Worm (Caenorhabditis elegans) whole organism, L1 larva: ENCODE results near the gene kin-36.
A peak's percentile ranks its signal among the peaks of the same experiment; 100 is the strongest.

ENCODE experiments used
- F16B12.6 ChIP-seq: fragments of 150-350 bp; optimal IDR thresholded peaks from 2 replicates; lab custom pipeline; 2014; ENCODE audit warnings: missing biosample characterization, missing genetic modification characterization
- Y116A8C.19 ChIP-seq: sonication (generic microtip); optimal IDR thresholded peaks from 2 replicates; lab custom pipeline; 2016; ENCODE audit warnings: missing compliant biosample characterization, missing genetic modification characterization, borderline replicate concordance
- ama-1 ChIP-seq: fragments of 150-350 bp; optimal IDR thresholded peaks from 2 replicates; lab custom pipeline; 2014
- blmp-1 ChIP-seq: fragments of 150-350 bp; optimal IDR thresholded peaks from 2 replicates; lab custom pipeline; 2014; ENCODE audit warnings: missing biosample characterization, missing genetic modification characterization
- ceh-63 ChIP-seq: fragments of 200-800 bp; sonication (Bioruptor generic); optimal IDR thresholded peaks from 2 replicates; lab custom pipeline; 2018; ENCODE audit warnings: mild to moderate bottlenecking, missing genetic modification characterization, missing compliant biosample characterization
- ceh-82 ChIP-seq, 3 experiments: fragments of 150-350 bp in 1 of 3; sonication (generic microtip) in 2 of 3; optimal IDR thresholded peaks; 2 replicates each; lab custom pipeline; 2014 to 2017; ENCODE audit warnings: missing biosample characterization in 3 of 3, missing genetic modification characterization in 3 of 3
- ceh-90 ChIP-seq: sonication (generic microtip); optimal IDR thresholded peaks from 2 replicates; lab custom pipeline; 2016; ENCODE audit warnings: missing genetic modification characterization, missing compliant biosample characterization
- ces-1 ChIP-seq: fragments of 150-350 bp; optimal IDR thresholded peaks from 2 replicates; lab custom pipeline; 2014; ENCODE audit warnings: missing biosample characterization, missing genetic modification reagents, missing genetic modification characterization
- efl-1 ChIP-seq, 4 experiments: fragments of 150-350 bp; optimal IDR thresholded peaks in 3 of 4; peaks in 1 of 4; 1 replicate in 1 of 4; 2 replicates in 3 of 4; lab custom pipeline; 2014; ENCODE audit warnings: missing biosample characterization in 2 of 4, missing genetic modification characterization in 2 of 4, missing genetic modification reagents in 2 of 4
- efl-3 ChIP-seq: fragments of 200-800 bp; sonication (Bioruptor generic); optimal IDR thresholded peaks from 2 replicates; lab custom pipeline; 2018; ENCODE audit warnings: mild to moderate bottlenecking, missing genetic modification characterization, missing compliant biosample characterization
- egl-13 ChIP-seq: sonication (generic microtip); optimal IDR thresholded peaks from 2 replicates; lab custom pipeline; 2016; ENCODE audit warnings: missing genotype, missing genetic modification reagents, missing genetic modification characterization, missing compliant biosample characterization
- elt-2 ChIP-seq: sonication (generic microtip); optimal IDR thresholded peaks from 2 replicates; lab custom pipeline; 2016; ENCODE audit warnings: missing genetic modification characterization, mild to moderate bottlenecking, inconsistent platforms, missing compliant biosample characterization, missing genetic modification reagents
- ets-5 ChIP-seq: fragments of 200-800 bp; sonication (Bioruptor generic); IDR thresholded peaks from 2 replicates; pipeline ENCODE4 v1.3.6; 2022; ENCODE audit warnings: missing genetic modification characterization, missing compliant biosample characterization
- fos-1 ChIP-seq: fragments of 150-350 bp; optimal IDR thresholded peaks from 2 replicates; lab custom pipeline; 2014; ENCODE audit warnings: missing biosample characterization, missing genetic modification characterization
- hpl-2 ChIP-seq: fragments of 150-350 bp; optimal IDR thresholded peaks from 2 replicates; lab custom pipeline; 2014; ENCODE audit warnings: missing biosample characterization, missing genetic modification reagents, missing genetic modification characterization
- jun-1 ChIP-seq: fragments of 150-350 bp; optimal IDR thresholded peaks from 2 replicates; lab custom pipeline; 2014; ENCODE audit warnings: missing biosample characterization, missing genetic modification reagents, missing genetic modification characterization
- lin-15B ChIP-seq: fragments of 150-350 bp; sonication (generic microtip); optimal IDR thresholded peaks from 3 replicates; lab custom pipeline; 2014; ENCODE audit warnings: missing biosample characterization, missing genetic modification characterization
- mab-9 ChIP-seq: fragments of 200-800 bp; sonication (Bioruptor generic); IDR thresholded peaks from 2 replicates; pipeline ENCODE4 v1.3.6; 2022; ENCODE audit warnings: missing genetic modification reagents, missing genetic modification characterization, missing compliant biosample characterization
- mdl-1 ChIP-seq, 2 experiments: fragments of 150-350 bp; optimal IDR thresholded peaks; 2 replicates each; lab custom pipeline; 2014 to 2017; ENCODE audit warnings: missing biosample characterization in 2 of 2, missing genetic modification characterization in 2 of 2, inconsistent platforms in 1 of 2
- mef-2 ChIP-seq: fragments of 150-350 bp; optimal IDR thresholded peaks from 2 replicates; lab custom pipeline; 2014; ENCODE audit warnings: missing biosample characterization, missing genetic modification characterization
- mep-1 ChIP-seq: fragments of 150-350 bp; optimal IDR thresholded peaks from 2 replicates; lab custom pipeline; 2014; ENCODE audit warnings: missing biosample characterization, missing genetic modification characterization
- nhr-11 ChIP-seq: fragments of 150-350 bp; optimal IDR thresholded peaks from 2 replicates; lab custom pipeline; 2014; ENCODE audit warnings: missing biosample characterization, missing genetic modification characterization
- nhr-237 ChIP-seq: fragments of 150-350 bp; optimal IDR thresholded peaks from 2 replicates; lab custom pipeline; 2014; ENCODE audit warnings: missing biosample characterization, missing genetic modification characterization
- nhr-47 ChIP-seq: sonication (generic microtip); optimal IDR thresholded peaks from 2 replicates; lab custom pipeline; 2016; ENCODE audit warnings: mild to moderate bottlenecking, missing genetic modification characterization, moderate library complexity, missing compliant biosample characterization
- nhr-76 ChIP-seq: sonication (generic microtip); optimal IDR thresholded peaks from 2 replicates; lab custom pipeline; 2017; ENCODE audit warnings: missing biosample characterization, missing genetic modification characterization
- nhr-77 ChIP-seq: fragments of 150-350 bp; optimal IDR thresholded peaks from 2 replicates; lab custom pipeline; 2014; ENCODE audit warnings: missing biosample characterization, missing genetic modification characterization
- nhr-85 ChIP-seq: sonication (generic microtip); peaks from one replicate; lab custom pipeline; 2016; ENCODE audit warnings: missing genetic modification characterization, inconsistent platforms, missing compliant biosample characterization
- pag-3 ChIP-seq: sonication (generic microtip); optimal IDR thresholded peaks from 2 replicates; lab custom pipeline; 2017; ENCODE audit warnings: missing genetic modification characterization, mild to moderate bottlenecking, missing compliant biosample characterization, antibody characterized with exemption, borderline replicate concordance; ENCODE audit not compliant: insufficient read depth
- rnt-1 ChIP-seq: sonication (generic microtip); optimal IDR thresholded peaks from 2 replicates; lab custom pipeline; 2016; ENCODE audit warnings: mild to moderate bottlenecking, missing genetic modification characterization, moderate library complexity, missing compliant biosample characterization
- snpc-4 ChIP-seq: fragments of 150-350 bp; optimal IDR thresholded peaks from 2 replicates; lab custom pipeline; 2014; ENCODE audit warnings: missing biosample characterization, missing genetic modification characterization
- sox-4 ChIP-seq: sonication (generic microtip); optimal IDR thresholded peaks from 2 replicates; lab custom pipeline; 2016; ENCODE audit warnings: missing genetic modification characterization, missing compliant biosample characterization
- swsn-7 ChIP-seq: sonication (generic microtip); optimal IDR thresholded peaks from 2 replicates; lab custom pipeline; 2016; ENCODE audit warnings: missing genetic modification characterization, missing compliant biosample characterization
- unc-30 ChIP-seq: sonication (generic microtip); optimal IDR thresholded peaks from 2 replicates; lab custom pipeline; 2017; ENCODE audit warnings: missing biosample characterization, missing genetic modification characterization
- unc-62 ChIP-seq: fragments of 150-350 bp; optimal IDR thresholded peaks from 2 replicates; lab custom pipeline; 2014; ENCODE audit warnings: missing biosample characterization, missing genetic modification reagents, missing genetic modification characterization
- vab-15 ChIP-seq: sonication (generic microtip); optimal IDR thresholded peaks from 2 replicates; lab custom pipeline; 2017; ENCODE audit warnings: missing genotype, mild to moderate bottlenecking, missing genetic modification characterization, missing compliant biosample characterization
- xbp-1 ChIP-seq: sonication (generic microtip); optimal IDR thresholded peaks from 2 replicates; lab custom pipeline; 2016; ENCODE audit warnings: missing genetic modification characterization, missing compliant biosample characterization
- zip-4 ChIP-seq: fragments of 200-800 bp; sonication (Bioruptor generic); optimal IDR thresholded peaks from 2 replicates; lab custom pipeline; 2018; ENCODE audit warnings: mild to moderate bottlenecking, missing genetic modification characterization, moderate library complexity, missing compliant biosample characterization
- ztf-11 ChIP-seq, 2 experiments: sonication (generic microtip); optimal IDR thresholded peaks; 2 replicates each; lab custom pipeline; 2016 to 2017; ENCODE audit warnings: missing genetic modification characterization in 2 of 2, missing biosample characterization in 1 of 2, missing compliant biosample characterization in 1 of 2

kin-36 gene

ce11 chrIV:4686291-4686830, 7.5 kb downstream of the kin-36 start:
- no peak for TF ChIP-seq efl-3
- TF ChIP-seq vab-15 (tag; lab: Kevin White, UChicago), result no peak
- peak; percentile 62 for TF ChIP-seq xbp-1 (tag; lab: Kevin White, UChicago)
- TF ChIP-seq unc-62 (GFP tag; lab: Kevin White, UChicago), result no peak
- TF ChIP-seq elt-2 (tag; lab: Kevin White, UChicago), result no peak
- TF ChIP-seq F16B12.6 (tag; lab: Kevin White, UChicago), result no peak

- no peak for TF ChIP-seq jun-1 (tag; lab: Kevin White, UChicago)
- no peak for TF ChIP-seq efl-3
- no peak for TF ChIP-seq nhr-76
- TF ChIP-seq mef-2 (tag; lab: Kevin White, UChicago), result no peak
- no peak for TF ChIP-seq ama-1 (lab: Kevin White, UChicago)
- no peak for TF ChIP-seq snpc-4 (tag; lab: Kevin White, UChicago)
- no peak for TF ChIP-seq zip-4 (GFP tag; lab: Kevin White, UChicago)
Measured at ce11 chrIV:4686898-4687297, 8.1 kb downstream of the kin-36 start.

- TF ChIP-seq blmp-1, result peak; percentile 92
- TF ChIP-seq hpl-2 (GFP tag; lab: Kevin White, UChicago), result no peak
- no peak for TF ChIP-seq ceh-63 (GFP tag; lab: Kevin White, UChicago)
- no peak for TF ChIP-seq lin-15B
Measured at ce11 chrIV:4688221-4688620, 9.4 kb downstream of the kin-36 start, which contains the start of gene bus-4. Gene bus-4, plus strand, starts transcription at chrIV:4688269.

ce11 chrIV:4692463-4692862, 13.6 kb downstream of the kin-36 start, which contains the start of gene spe-51:
Gene spe-51, plus strand, starts transcription at chrIV:4692763.
- TF ChIP-seq ces-1 (GFP tag; lab: Kevin White, UChicago) (no peak), sox-4 (tag; lab: Kevin White, UChicago) (no peak), nhr-11 (tag; lab: Kevin White, UChicago) (no peak), ceh-90 (tag; lab: Kevin White, UChicago) (no peak), ceh-82 (tag; optimal IDR thresholded peaks at IDR 0.05; lab: Kevin White, UChicago) (no peak), ztf-11 (tag; optimal IDR thresholded peaks at IDR 0.05; lab: Kevin White, UChicago) (no peak), efl-1 (optimal IDR thresholded peaks at IDR 0.05; lab: Kevin White, UChicago) (no peak), efl-1 (GFP tag; optimal IDR thresholded peaks at IDR 0.05 in 1 of 2; lab: Kevin White, UChicago) (no peak), nhr-85 (tag; lab: Kevin White, UChicago) (no peak), mdl-1 (tag; optimal IDR thresholded peaks at IDR 0.05; lab: Kevin White, UChicago) (no peak), nhr-77 (tag; lab: Kevin White, UChicago) (no peak), mab-9 (no peak), Y116A8C.19 (tag; lab: Kevin White, UChicago) (no peak), efl-3 (no peak), nhr-237 (tag; lab: Kevin White, UChicago) (no peak)

ce11 chrIV:4703911-4704310, 25.1 kb downstream of the kin-36 start, which contains the start of gene ogdh-1:
Gene ogdh-1, minus strand, starts transcription at chrIV:4704011.
- TF ChIP-seq rnt-1 (tag; lab: Kevin White, UChicago) (no peak), ceh-90 (tag; lab: Kevin White, UChicago) (no peak), ceh-82 (tag; optimal IDR thresholded peaks at IDR 0.05; lab: Kevin White, UChicago) (no peak), fos-1 (no peak), nhr-47 (no peak), swsn-7 (tag; lab: Kevin White, UChicago) (no peak), pag-3 (tag; lab: Kevin White, UChicago) (no peak), mep-1 (tag; lab: Kevin White, UChicago) (no peak), egl-13 (no peak), unc-30 (no peak), F16B12.6 (tag; lab: Kevin White, UChicago) (no peak), ets-5 (GFP tag; lab: Robert Waterston, UW) (no peak)
